Fruit fly (Drosophila melanogaster): ENCODE results near the gene CG32163.

Gene CG32163

DNA sequence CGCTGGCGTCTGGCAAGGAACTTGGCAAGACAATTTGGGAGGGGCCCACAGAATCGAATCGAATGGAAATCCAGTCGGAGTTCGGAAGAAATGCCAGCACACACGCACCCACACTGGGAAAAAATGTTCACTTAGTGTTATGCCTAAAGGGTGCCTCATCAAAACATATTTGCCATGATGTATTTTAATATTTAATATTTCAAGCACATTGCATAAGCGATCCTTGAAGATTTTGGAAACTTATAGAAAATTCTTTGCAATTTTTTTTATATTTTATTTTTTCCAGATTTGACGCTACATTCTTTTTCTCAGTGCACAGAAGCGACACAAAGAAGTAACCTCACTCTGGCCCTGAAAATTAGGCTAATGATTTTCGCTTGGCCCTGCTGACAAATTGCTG is 20.9 kb upstream of the CG32163 start:
- TF ChIP-seq CG15710 (tag; optimal IDR thresholded peaks at IDR 0.05) (no peak), gl (tag; optimal IDR thresholded peaks at IDR 0.05) (no peak), CG4496 (GFP tag; IDR thresholded peaks at IDR 0.05) (no peak), fd96Ca (GFP tag; IDR thresholded peaks at IDR 0.05) (no peak), CG12605 (GFP tag; IDR thresholded peaks at IDR 0.05) (no peak)

DNA sequence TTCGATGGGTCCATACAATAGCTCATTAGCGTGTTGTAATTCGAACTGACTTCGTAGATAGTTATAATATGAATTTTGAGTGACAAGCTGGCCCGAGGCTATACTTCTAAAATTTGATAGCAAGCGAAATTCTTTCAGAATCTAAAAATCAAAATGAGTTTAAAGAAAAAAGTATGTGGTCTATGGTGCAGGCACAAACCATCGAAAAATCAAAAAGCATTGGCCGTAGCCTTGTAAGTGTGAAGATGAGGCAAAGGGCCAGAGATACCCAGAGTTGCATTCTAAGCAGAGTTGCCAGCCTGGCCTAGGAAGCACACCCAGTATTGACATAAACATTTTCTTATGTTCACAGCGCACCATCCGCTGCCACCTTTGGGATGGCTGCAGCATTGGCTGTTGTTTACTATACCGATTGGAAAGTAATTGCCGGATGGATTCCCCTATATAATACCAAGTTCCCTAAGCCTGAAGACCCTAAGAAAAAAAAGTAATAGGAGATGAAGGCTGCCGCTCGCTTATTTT is 20.2 kb upstream of the CG32163 start, which contains the start of gene UQCR-6.4L:
Gene UQCR-6.4L, plus strand, starts transcription at position 51 of the 522 bp plus-strand sequence.
- TF ChIP-seq gl (tag; optimal IDR thresholded peaks at IDR 0.05) (no peak), CG34367 (tag; optimal IDR thresholded peaks at IDR 0.05) (no peak), CG13204 (GFP tag; optimal IDR thresholded peaks at IDR 0.05) (no peak), Pif1A (GFP tag; optimal IDR thresholded peaks at IDR 0.05) (no peak), CG12605 (GFP tag; IDR thresholded peaks at IDR 0.05) (no peak), Ets98B (GFP tag; IDR thresholded peaks at IDR 0.05) (no peak), Pif1B (GFP tag; optimal IDR thresholded peaks at IDR 0.05) (no peak), CG17806 (tag; optimal IDR thresholded peaks at IDR 0.05) (no peak), D1 (tag; optimal IDR thresholded peaks at IDR 0.05) (no peak), CG14655 (GFP tag; optimal IDR thresholded peaks at IDR 0.05) (no peak), CG15710 (tag; optimal IDR thresholded peaks at IDR 0.05) (no peak), CG32121 (GFP tag; IDR thresholded peaks at IDR 0.05) (no peak), CG8301 (tag; optimal IDR thresholded peaks at IDR 0.05) (no peak), fd96Ca (GFP tag; IDR thresholded peaks at IDR 0.05) (no peak)

DNA sequence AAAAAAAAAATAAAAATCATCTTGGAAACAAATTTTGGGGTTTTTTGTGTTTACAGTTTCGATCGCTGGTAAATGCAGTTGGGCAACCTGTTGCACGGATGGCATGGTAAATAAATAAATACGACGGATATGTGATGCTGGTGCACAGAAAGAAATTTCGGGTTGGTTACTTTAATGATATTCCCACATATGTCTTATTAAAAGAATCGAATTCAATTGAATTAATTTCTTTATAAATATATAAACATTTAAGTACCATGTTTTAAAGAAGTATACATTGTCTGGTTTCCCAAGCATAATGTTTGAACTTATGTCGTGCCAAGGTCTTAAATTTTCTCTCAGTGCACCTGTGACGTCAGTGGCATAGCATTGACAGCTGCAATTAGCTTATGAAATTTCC is 19.5 kb upstream of the CG32163 start:
- TF ChIP-seq fd96Ca (GFP tag; IDR thresholded peaks at IDR 0.05) (no peak), CG13204 (GFP tag; optimal IDR thresholded peaks at IDR 0.05) (no peak), CG8159 (tag; optimal IDR thresholded peaks at IDR 0.05) (no peak), gl (tag; optimal IDR thresholded peaks at IDR 0.05) (no peak), CG32121 (GFP tag; IDR thresholded peaks at IDR 0.05) (0 out of 2 replicates have a peak, but pooled peaks have one; percentile 20), CG14655 (GFP tag; optimal IDR thresholded peaks at IDR 0.05) (peak; percentile 16), EcR (GFP tag; optimal IDR thresholded peaks at IDR 0.05) (no peak), Pif1A (GFP tag; optimal IDR thresholded peaks at IDR 0.05) (no peak)

DNA sequence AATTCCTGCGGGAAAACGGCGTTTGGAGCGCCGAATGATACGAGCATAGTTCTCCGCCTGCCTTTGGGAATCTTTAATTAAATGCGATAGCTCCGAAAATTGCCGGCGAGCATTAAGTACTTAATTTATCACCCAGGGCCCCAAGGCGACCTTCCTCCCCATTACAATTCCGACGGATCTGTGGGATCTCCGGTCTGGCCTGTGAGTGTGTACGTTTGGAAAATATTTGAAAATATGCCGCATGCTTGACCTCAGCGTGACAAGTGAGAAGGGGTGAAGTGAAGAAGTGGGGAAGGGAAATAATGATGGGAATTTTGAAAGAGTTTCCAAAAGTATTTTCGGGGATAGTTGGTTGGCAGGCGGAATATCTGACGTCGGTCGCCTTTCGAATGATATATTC is 17.5 kb upstream of the CG32163 start:
- TF ChIP-seq CG17806 (tag; optimal IDR thresholded peaks at IDR 0.05), result no peak
- no peak for TF ChIP-seq CG12605 (GFP tag; IDR thresholded peaks at IDR 0.05)
- TF ChIP-seq Ets98B (GFP tag; IDR thresholded peaks at IDR 0.05), result no peak
- no peak for TF ChIP-seq D1 (tag; optimal IDR thresholded peaks at IDR 0.05)
- TF ChIP-seq CG10348 (GFP tag; IDR thresholded peaks at IDR 0.05), result no peak
- TF ChIP-seq CG9948 (tag; optimal IDR thresholded peaks at IDR 0.05), result no peak
- no peak for TF ChIP-seq Snoo (tag; optimal IDR thresholded peaks at IDR 0.05)
- TF ChIP-seq rn (GFP tag; IDR thresholded peaks at IDR 0.05), result no peak
- no peak for TF ChIP-seq CG34367 (tag; optimal IDR thresholded peaks at IDR 0.05)
- TF ChIP-seq CG13204 (GFP tag; optimal IDR thresholded peaks at IDR 0.05), result no peak
- TF ChIP-seq gl (tag; optimal IDR thresholded peaks at IDR 0.05), result no peak
- TF ChIP-seq Pif1A (GFP tag; optimal IDR thresholded peaks at IDR 0.05), result no peak
- no peak for TF ChIP-seq fd96Ca (GFP tag; IDR thresholded peaks at IDR 0.05)
- TF ChIP-seq CG8159 (tag; optimal IDR thresholded peaks at IDR 0.05), result no peak
- no peak for TF ChIP-seq Pif1B (GFP tag; optimal IDR thresholded peaks at IDR 0.05)
- no peak for TF ChIP-seq CG14655 (GFP tag; optimal IDR thresholded peaks at IDR 0.05)
- TF ChIP-seq CG4496 (GFP tag; IDR thresholded peaks at IDR 0.05), result no peak

DNA sequence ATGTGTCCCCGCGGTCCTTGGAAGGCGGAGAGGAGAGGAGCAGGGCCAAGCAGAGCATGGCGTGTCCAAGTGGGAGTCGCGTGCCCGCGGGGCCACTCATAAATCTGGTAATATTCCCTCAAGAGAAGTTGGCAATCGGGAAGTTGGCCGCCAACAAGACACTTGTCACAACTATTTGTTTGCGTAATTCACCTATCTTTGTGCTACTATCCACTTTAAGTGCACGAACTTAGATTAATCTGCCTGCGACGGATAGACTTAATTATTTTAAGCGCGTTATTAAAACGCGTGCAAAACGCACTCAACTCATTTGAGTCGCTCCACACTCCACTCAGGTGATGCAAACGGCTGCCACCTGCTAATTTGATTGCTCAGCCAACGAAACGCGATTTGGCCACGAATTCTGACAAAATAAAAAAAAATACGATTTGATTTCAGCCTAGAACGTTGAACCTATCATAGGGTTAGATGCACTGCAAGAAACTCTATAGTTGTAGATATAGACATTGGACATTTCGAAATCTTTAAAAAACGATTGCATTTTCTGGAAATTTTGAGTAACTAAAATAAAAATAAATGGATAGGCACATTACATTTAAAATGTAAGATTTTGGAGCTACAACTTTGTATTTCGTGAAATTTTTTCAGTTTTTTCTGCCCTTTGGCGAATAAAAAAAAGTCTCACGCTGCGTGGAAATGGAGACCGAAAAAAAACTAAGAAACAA is 15.8 kb upstream of the CG32163 start:
- TF ChIP-seq Snoo (tag; optimal IDR thresholded peaks at IDR 0.05) (no peak), CG17806 (tag; optimal IDR thresholded peaks at IDR 0.05) (no peak), CG8301 (tag; optimal IDR thresholded peaks at IDR 0.05) (peak; percentile 7), fd96Ca (GFP tag; IDR thresholded peaks at IDR 0.05) (no peak), CG4496 (GFP tag; IDR thresholded peaks at IDR 0.05) (0 out of 3 replicates have a peak, but pooled peaks have one; percentile 6), CG10348 (GFP tag; IDR thresholded peaks at IDR 0.05) (no peak), CG8159 (tag; optimal IDR thresholded peaks at IDR 0.05) (no peak), Pif1A (GFP tag; optimal IDR thresholded peaks at IDR 0.05) (no peak), gl (tag; optimal IDR thresholded peaks at IDR 0.05) (no peak), Ets98B (GFP tag; IDR thresholded peaks at IDR 0.05) (no peak), rn (GFP tag; IDR thresholded peaks at IDR 0.05) (no peak), CG13204 (GFP tag; optimal IDR thresholded peaks at IDR 0.05) (no peak), CG34367 (tag; optimal IDR thresholded peaks at IDR 0.05) (no peak)

DNA sequence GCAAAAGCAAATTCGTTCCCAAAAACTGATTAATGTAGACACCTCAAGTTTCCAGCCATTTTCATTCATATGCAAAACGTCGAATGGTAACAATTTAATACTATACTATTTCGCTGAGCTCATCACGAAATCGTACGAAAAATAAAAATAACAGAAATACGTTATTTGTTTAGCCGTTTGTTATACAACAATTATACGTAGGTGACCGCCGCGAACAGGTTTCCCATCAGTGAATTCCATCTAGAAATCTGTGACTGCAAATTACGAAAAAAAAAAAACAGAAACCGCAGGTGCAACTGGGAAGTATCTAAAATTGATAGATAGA is 15.3 kb upstream of the CG32163 start:
- TF ChIP-seq EcR (GFP tag; optimal IDR thresholded peaks at IDR 0.05) (no peak), CG14655 (GFP tag; optimal IDR thresholded peaks at IDR 0.05) (no peak), CG34367 (tag; optimal IDR thresholded peaks at IDR 0.05) (no peak)

DNA sequence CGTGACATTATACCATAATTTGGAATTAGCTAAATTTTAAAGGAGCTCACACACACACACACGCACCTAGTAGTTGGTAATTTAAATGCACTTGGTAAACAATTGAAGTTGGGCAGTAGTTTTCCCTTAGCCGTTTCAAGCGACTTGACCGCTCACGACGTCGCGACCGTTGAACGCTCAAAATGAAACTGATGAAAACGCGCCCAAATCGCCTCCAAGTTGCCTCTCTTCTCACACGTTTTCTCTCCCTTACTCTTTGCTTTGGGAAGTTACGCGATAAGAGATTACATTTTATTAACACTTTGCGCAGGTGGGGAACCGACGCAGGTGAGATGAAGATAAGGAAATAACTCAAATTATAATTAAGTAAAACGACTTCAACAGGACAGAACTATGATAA is 14.7 kb upstream of the CG32163 start:
- TF ChIP-seq EcR (GFP tag; optimal IDR thresholded peaks at IDR 0.05) (no peak), Ets98B (GFP tag; IDR thresholded peaks at IDR 0.05) (peak; percentile 41; the same call in 1 of the 2 replicates), CG34367 (tag; optimal IDR thresholded peaks at IDR 0.05) (no peak), CG32121 (GFP tag; IDR thresholded peaks at IDR 0.05) (0 out of 2 replicates have a peak, but pooled peaks have one; percentile 17), CG9948 (tag; optimal IDR thresholded peaks at IDR 0.05) (no peak), CG8159 (tag; optimal IDR thresholded peaks at IDR 0.05) (no peak)
